Fruit fly (Drosophila melanogaster) whole organism, adult: Measurements from ENCODE around the gene CG8128.

Experiments
- CG11617 ChIP-seq: fragments of 200-800 bp; sonication (Bioruptor generic); optimal IDR thresholded peaks from 2 replicates; lab custom pipeline; 2017; ENCODE audit warnings: mild to moderate bottlenecking, missing biosample characterization, missing genetic modification reagents, missing genetic modification characterization
- CG14711 ChIP-seq: fragments of 200-800 bp; sonication (Bioruptor generic); optimal IDR thresholded peaks from 2 replicates; lab custom pipeline; 2018; ENCODE audit warnings: missing biosample characterization, mild to moderate bottlenecking, missing genetic modification characterization, moderate library complexity
- CG1620 ChIP-seq: fragments of 200-800 bp; sonication (Bioruptor generic); optimal IDR thresholded peaks from 2 replicates; lab custom pipeline; 2016; ENCODE audit warnings: missing biosample characterization, missing genetic modification characterization
- CG33017 ChIP-seq: fragments of 200-800 bp; sonication (Bioruptor generic); optimal IDR thresholded peaks from 2 replicates; lab custom pipeline; 2018; ENCODE audit warnings: missing biosample characterization, mild to moderate bottlenecking, missing genetic modification characterization, moderate library complexity
- CG7045 ChIP-seq: fragments of 200-800 bp; sonication (Bioruptor generic); optimal IDR thresholded peaks from 2 replicates; lab custom pipeline; 2017; ENCODE audit warnings: missing biosample characterization, mild to moderate bottlenecking, missing genetic modification characterization
- CG7101 ChIP-seq: fragments of 200-800 bp; sonication (Bioruptor generic); optimal IDR thresholded peaks from 2 replicates; lab custom pipeline; 2018; ENCODE audit warnings: missing biosample characterization, mild to moderate bottlenecking, missing genetic modification characterization, moderate library complexity
- Clk ChIP-seq: fragments of 200-800 bp; sonication (Bioruptor generic); optimal IDR thresholded peaks from 2 replicates; lab custom pipeline; 2017; ENCODE audit warnings: missing biosample characterization, missing genetic modification characterization
- Crg-1 ChIP-seq: fragments of 200-800 bp; sonication (Bioruptor generic); optimal IDR thresholded peaks from 2 replicates; lab custom pipeline; 2016; ENCODE audit warnings: missing biosample characterization, missing genetic modification characterization
- cic ChIP-seq: fragments of 200-800 bp; sonication (Bioruptor generic); optimal IDR thresholded peaks from 2 replicates; lab custom pipeline; 2017; ENCODE audit warnings: missing biosample characterization, mild to moderate bottlenecking, missing genetic modification characterization, moderate library complexity
- kay ChIP-seq: fragments of 200-800 bp; sonication (Bioruptor generic); peaks from one replicate; lab custom pipeline; 2016; ENCODE audit warnings: missing biosample characterization, missing genetic modification characterization, borderline replicate concordance
- ovo ChIP-seq: fragments of 200-800 bp; sonication (Bioruptor generic); optimal IDR thresholded peaks from 2 replicates; lab custom pipeline; 2016; ENCODE audit warnings: missing biosample characterization, missing genetic modification characterization
- pad ChIP-seq: fragments of 200-800 bp; sonication (Bioruptor generic); optimal IDR thresholded peaks from 3 replicates; lab custom pipeline; 2017; ENCODE audit warnings: missing biosample characterization, missing genetic modification characterization, mild to moderate bottlenecking, moderate library complexity, missing genetic modification reagents
- toe ChIP-seq: fragments of 200-800 bp; sonication (Bioruptor generic); optimal IDR thresholded peaks from 2 replicates; lab custom pipeline; 2016; ENCODE audit warnings: missing biosample characterization, missing genetic modification characterization

- TF ChIP-seq CG11617 (peak; percentile 91), CG7101 (tag; lab: Kevin White, UChicago) (peak; percentile 96), Clk (GFP tag; lab: Kevin White, UChicago) (peak; percentile 59), CG7045 (GFP tag; lab: Kevin White, UChicago) (peak; percentile 85), CG14711 (peak; percentile 95), cic (peak; percentile 80), toe (GFP tag; lab: Kevin White, UChicago) (no peak), CG33017 (peak; percentile 90), Crg-1 (GFP tag; lab: Kevin White, UChicago) (peak; percentile 75), pad (GFP tag; lab: Kevin White, UChicago) (peak; percentile 83), CG1620 (GFP tag; lab: Kevin White, UChicago) (peak; percentile 81), ovo (GFP tag; lab: Kevin White, UChicago) (peak; percentile 76), kay (no peak)
Measured at dm6 chrX:15697581-15698208, 401 bp downstream of the CG8128 start.
